Worm (Caenorhabditis elegans) whole organism, young adult: Measurements from ENCODE around the gene aptf-2.

Experiments used
- B0035.1 ChIP-seq: sonication (generic microtip); optimal IDR thresholded peaks from 2 replicates; lab custom pipeline; 2016; ENCODE audit warnings: missing genetic modification characterization, mild to moderate bottlenecking, missing compliant biosample characterization, missing genotype, missing genetic modification reagents
- F55B11.4 ChIP-seq: sonication (generic microtip); optimal IDR thresholded peaks from 2 replicates; lab custom pipeline; 2016; ENCODE audit warnings: missing compliant biosample characterization, missing genetic modification characterization, borderline replicate concordance; ENCODE audit not compliant: insufficient read depth
- F57C9.4 ChIP-seq: sonication (generic microtip); optimal IDR thresholded peaks from 2 replicates; lab custom pipeline; 2017; ENCODE audit warnings: mild to moderate bottlenecking, missing genetic modification characterization, missing compliant biosample characterization
- ccch-3 ChIP-seq: fragments of 200-800 bp; sonication (Bioruptor generic); optimal IDR thresholded peaks from 2 replicates; lab custom pipeline; 2018; ENCODE audit warnings: mild to moderate bottlenecking, missing genetic modification characterization, missing compliant biosample characterization
- egl-18 ChIP-seq: fragments of 200-800 bp; sonication (Bioruptor generic); IDR thresholded peaks from 2 replicates; pipeline ENCODE4 v1.3.6; 2022; ENCODE audit warnings: missing genetic modification reagents, missing genetic modification characterization, missing compliant biosample characterization
- mes-4 ChIP-seq: sonication (generic microtip); optimal IDR thresholded peaks from 2 replicates; lab custom pipeline; 2016; ENCODE audit warnings: missing genotype, missing genetic modification characterization, missing compliant biosample characterization
- sdz-38 ChIP-seq: sonication (generic microtip); optimal IDR thresholded peaks from 2 replicates; lab custom pipeline; 2016; ENCODE audit warnings: missing genotype, missing genetic modification characterization, missing compliant biosample characterization

ce11 chrIV:13396375-13396774, 19.5 kb downstream of the aptf-2 start:
- TF ChIP-seq sdz-38 (no peak), B0035.1 (tag; lab: Kevin White, UChicago) (no peak), egl-18 (GFP tag; lab: Robert Waterston, UW) (no peak), F55B11.4 (tag; lab: Kevin White, UChicago) (no peak), F57C9.4 (tag; lab: Kevin White, UChicago) (no peak), mes-4 (tag; lab: Kevin White, UChicago) (no peak), ccch-3 (GFP tag; lab: Kevin White, UChicago) (no peak)
